Fruit fly (Drosophila melanogaster): Measurements from ENCODE around the gene Dd.

The Dd gene

DNA sequence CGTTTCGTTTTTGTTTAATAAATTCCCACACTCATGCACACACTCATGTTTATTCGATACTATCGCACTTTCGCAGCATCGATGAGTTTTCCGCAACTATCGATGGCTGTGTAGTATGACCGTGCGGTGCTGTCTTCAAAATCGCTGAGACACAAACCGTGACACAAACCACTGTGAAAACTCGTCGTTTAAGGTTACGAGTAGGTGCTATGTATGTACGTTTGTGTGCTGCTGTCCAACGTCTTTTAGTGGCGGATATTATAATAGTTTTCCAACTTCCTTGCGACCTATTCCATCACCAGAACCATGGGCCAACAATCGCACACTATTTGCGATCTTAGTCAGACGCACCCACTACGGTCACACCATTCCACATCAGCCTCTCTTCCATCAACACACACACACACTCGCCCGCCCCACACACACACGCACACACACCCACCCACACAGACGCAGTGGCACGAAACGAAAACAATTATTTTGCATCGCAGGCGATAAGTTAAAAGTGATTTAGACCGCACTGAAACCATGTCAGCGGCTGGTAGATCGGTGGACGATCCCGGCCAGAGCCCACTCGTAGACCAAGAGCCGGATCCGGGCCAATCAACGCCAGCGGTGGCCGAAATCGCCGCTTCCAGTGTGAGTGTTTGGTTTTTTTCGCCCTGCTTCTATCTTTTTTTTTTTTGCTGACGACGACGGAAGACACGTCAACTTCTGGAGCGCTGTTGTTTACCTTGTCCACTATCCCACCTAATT is at the start of gene Dd, which contains the start of gene CG1486 (continued):
- TF ChIP-seq CG13424 (tag; optimal IDR thresholded peaks at IDR 0.05) (no peak), CG8388 (GFP tag; optimal IDR thresholded peaks at IDR 0.05) (no peak), CG17829 (tag; optimal IDR thresholded peaks at IDR 0.05) (peak; percentile 35), Trl (optimal IDR thresholded peaks at IDR 0.05) (peak in 1 of 2 experiments; percentile 39), Trl (GFP tag; optimal IDR thresholded peaks at IDR 0.05) (no peak), bigmax (GFP tag; optimal IDR thresholded peaks at IDR 0.05) (peak; percentile 66), CG18011 (GFP tag; optimal IDR thresholded peaks at IDR 0.05) (no peak), CG7786 (GFP tag; optimal IDR thresholded peaks at IDR 0.05) (no peak), CG14441 (GFP tag; IDR thresholded peaks at IDR 0.05) (no peak), NFAT (GFP tag; IDR thresholded peaks at IDR 0.05) (no peak), Sin3A (optimal IDR thresholded peaks at IDR 0.05) (peak; percentile 98), bab2 (GFP tag; optimal IDR thresholded peaks at IDR 0.05) (no peak), schlank (tag; optimal IDR thresholded peaks at IDR 0.05) (no peak), sd (tag; optimal IDR thresholded peaks at IDR 0.05) (no peak), E2f2 (GFP tag; IDR thresholded peaks at IDR 0.05) (peak; percentile 23; the same call in 1 of the 2 replicates), bbx (GFP tag; IDR thresholded peaks at IDR 0.05; ENCODE audit: partially characterized antibody) (peak; percentile 89), gcm (GFP tag; optimal IDR thresholded peaks at IDR 0.05) (no peak), Nf-YA (GFP tag; IDR thresholded peaks at IDR 0.05) (no peak), CG12942 (GFP tag; optimal IDR thresholded peaks at IDR 0.05) (no peak), CG6654 (GFP tag; optimal IDR thresholded peaks at IDR 0.05) (no peak), CG1832 (GFP tag; optimal IDR thresholded peaks at IDR 0.05) (no peak), CG12769 (tag; optimal IDR thresholded peaks at IDR 0.05) (no peak), CG11085 (GFP tag; IDR thresholded peaks at IDR 0.05) (no peak), Dip3 (GFP tag; optimal IDR thresholded peaks at IDR 0.05) (no peak), jing (GFP tag; optimal IDR thresholded peaks at IDR 0.05) (no peak), Dll (GFP tag; IDR thresholded peaks at IDR 0.05; ENCODE audit: partially characterized antibody) (peak; percentile 86), gfzf (GFP tag; optimal IDR thresholded peaks at IDR 0.05) (peak; percentile 94), CG33213 (GFP tag; optimal IDR thresholded peaks at IDR 0.05) (peak; percentile 44), NC2β (GFP tag; optimal IDR thresholded peaks at IDR 0.05) (no peak), run (tag; optimal IDR thresholded peaks at IDR 0.05) (no peak), CG4282 (GFP tag; optimal IDR thresholded peaks at IDR 0.05) (peak; percentile 22), Hr39 (optimal IDR thresholded peaks at IDR 0.05) (no peak), Neu2 (GFP tag; optimal IDR thresholded peaks at IDR 0.05; ENCODE audit: borderline replicate concordance) (no peak), hb (GFP tag; IDR thresholded peaks at IDR 0.05; ENCODE audit: partially characterized antibody) (peak; percentile 90), trem (tag; optimal IDR thresholded peaks at IDR 0.05) (peak; percentile 64), Asciz (GFP tag; optimal IDR thresholded peaks at IDR 0.05) (no peak), CG33557 (GFP tag; optimal IDR thresholded peaks at IDR 0.05) (no peak), gem (tag; optimal IDR thresholded peaks at IDR 0.05) (no peak), dan (GFP tag; IDR thresholded peaks at IDR 0.05) (no peak), Elba2 (GFP tag; optimal IDR thresholded peaks at IDR 0.05) (peak; percentile 21), CG11696 (GFP tag; IDR thresholded peaks at IDR 0.05) (no peak), wdn (GFP tag; IDR thresholded peaks at IDR 0.05) (no peak), CG6689 (GFP tag; IDR thresholded peaks at IDR 0.05) (no peak), tgo (GFP tag; IDR thresholded peaks at IDR 0.05) (no peak), crc (GFP tag; optimal IDR thresholded peaks at IDR 0.05) (no peak), CG12391 (tag; optimal IDR thresholded peaks at IDR 0.05) (peak; percentile 24), CG13287 (GFP tag; IDR thresholded peaks at IDR 0.05; ENCODE audit: partially characterized antibody) (peak; percentile 80), maf-S (GFP tag; optimal IDR thresholded peaks at IDR 0.05) (no peak), Vsx1 (GFP tag; optimal IDR thresholded peaks at IDR 0.05) (no peak), Eip74EF (GFP tag; optimal IDR thresholded peaks at IDR 0.05) (no peak)

All from whole organism, embryonic.